Worm (Caenorhabditis elegans): ENCODE measurements around the gene srh-41.

srh-41 gene

DNA sequence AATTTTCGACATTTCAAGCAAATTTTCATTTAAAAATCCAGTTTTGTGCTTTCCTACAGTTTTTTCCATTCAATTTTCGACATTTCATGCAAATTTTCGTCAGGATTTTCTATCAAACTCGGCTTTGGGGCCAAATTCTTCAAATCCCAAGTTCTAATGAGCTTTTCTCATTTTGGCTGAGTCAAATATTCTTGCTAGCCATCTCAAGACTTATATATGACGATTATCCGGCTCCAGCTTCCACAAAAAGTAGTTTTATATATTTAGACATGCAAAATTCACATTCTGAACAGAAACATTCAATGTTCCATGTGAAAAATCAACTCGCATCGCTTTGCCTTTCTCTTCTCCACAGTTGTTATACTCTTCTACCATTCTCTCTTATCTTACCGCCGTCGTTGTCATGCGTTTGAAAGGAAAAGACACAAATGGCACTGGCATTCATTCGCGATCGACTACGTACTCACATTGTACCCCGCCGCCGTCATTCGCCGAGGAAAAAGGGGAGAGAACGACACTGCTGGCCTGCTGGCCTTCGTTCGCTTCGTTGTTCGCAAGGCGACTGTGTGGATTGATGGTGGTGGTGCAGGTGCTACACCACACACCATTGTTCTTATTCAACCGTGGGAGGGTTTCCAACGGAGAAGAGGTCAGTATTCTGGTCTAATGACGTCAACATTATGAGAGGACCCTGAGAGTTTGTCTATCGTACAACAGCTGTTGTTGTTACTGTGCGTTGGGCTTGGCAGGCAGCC is 39.3 kb downstream of the srh-41 start:
- TF ChIP-seq ztf-11 (tag; optimal IDR thresholded peaks at IDR 0.05) (no peak), R02D3.7 (tag; optimal IDR thresholded peaks at IDR 0.05) (no peak), nhr-77 (tag; optimal IDR thresholded peaks at IDR 0.05) (no peak), ceh-16 (tag; optimal IDR thresholded peaks at IDR 0.05) (no peak), elt-3 (tag; optimal IDR thresholded peaks at IDR 0.05) (no peak), daf-12 (tag; optimal IDR thresholded peaks at IDR 0.05) (no peak), skn-1 (tag; optimal IDR thresholded peaks at IDR 0.05) (no peak), hmg-11 (tag; optimal IDR thresholded peaks at IDR 0.05) (no peak), elt-1 (tag; optimal IDR thresholded peaks at IDR 0.05) (no peak), zag-1 (tag; optimal IDR thresholded peaks at IDR 0.05) (no peak), nhr-23 (tag; optimal IDR thresholded peaks at IDR 0.05) (no peak), ceh-28 (tag; optimal IDR thresholded peaks at IDR 0.05) (no peak), pqm-1 (tag; optimal IDR thresholded peaks at IDR 0.05) (peak; percentile 52), lin-39 (tag; optimal IDR thresholded peaks at IDR 0.05) (no peak), nhr-67 (tag; optimal IDR thresholded peaks at IDR 0.05) (no peak), nfya-1 (tag; optimal IDR thresholded peaks at IDR 0.05; ENCODE audit: insufficient read depth) (peak; percentile 19), snpc-4 (tag; optimal IDR thresholded peaks at IDR 0.05) (peak; percentile 42), pha-4 (tag; optimal IDR thresholded peaks at IDR 0.05) (peak; percentile 42), egl-5 (tag; optimal IDR thresholded peaks at IDR 0.05) (no peak), nhr-28 (tag; optimal IDR thresholded peaks at IDR 0.05) (no peak), fkh-2 (tag; optimal IDR thresholded peaks at IDR 0.05) (no peak), nhr-12 (tag; optimal IDR thresholded peaks at IDR 0.05) (no peak), tbx-2 (tag; optimal IDR thresholded peaks at IDR 0.05) (no peak), nhr-11 (tag; optimal IDR thresholded peaks at IDR 0.05) (no peak), mdl-1 (tag; optimal IDR thresholded peaks at IDR 0.05) (no peak), mml-1 (tag; optimal IDR thresholded peaks at IDR 0.05) (no peak), nhr-237 (tag; optimal IDR thresholded peaks at IDR 0.05) (no peak), lsy-12 (tag; optimal IDR thresholded peaks at IDR 0.05) (no peak), jun-1 (tag; optimal IDR thresholded peaks at IDR 0.05) (peak; percentile 46), ceh-82 (tag; optimal IDR thresholded peaks at IDR 0.05) (no peak), aly-2 (tag; optimal IDR thresholded peaks at IDR 0.05) (no peak), fos-1 (tag; optimal IDR thresholded peaks at IDR 0.05) (no peak), unc-39 (tag; optimal IDR thresholded peaks at IDR 0.05) (no peak), unc-62 (GFP tag; optimal IDR thresholded peaks at IDR 0.05) (no peak), ZK546.5 (tag; optimal IDR thresholded peaks at IDR 0.05) (no peak), sea-2 (GFP tag; optimal IDR thresholded peaks at IDR 0.05) (peak; percentile 9), nhr-25 (tag; optimal IDR thresholded peaks at IDR 0.05) (peak; percentile 87), ama-1 (optimal IDR thresholded peaks at IDR 0.05) (no peak), nhr-43 (tag; optimal IDR thresholded peaks at IDR 0.05; ENCODE audit: poor library complexity, severe bottlenecking) (no peak), elt-2 (tag; optimal IDR thresholded peaks at IDR 0.05) (peak; percentile 69), ztf-4 (tag; optimal IDR thresholded peaks at IDR 0.05) (no peak), egl-27 (tag; optimal IDR thresholded peaks at IDR 0.05) (no peak)

DNA sequence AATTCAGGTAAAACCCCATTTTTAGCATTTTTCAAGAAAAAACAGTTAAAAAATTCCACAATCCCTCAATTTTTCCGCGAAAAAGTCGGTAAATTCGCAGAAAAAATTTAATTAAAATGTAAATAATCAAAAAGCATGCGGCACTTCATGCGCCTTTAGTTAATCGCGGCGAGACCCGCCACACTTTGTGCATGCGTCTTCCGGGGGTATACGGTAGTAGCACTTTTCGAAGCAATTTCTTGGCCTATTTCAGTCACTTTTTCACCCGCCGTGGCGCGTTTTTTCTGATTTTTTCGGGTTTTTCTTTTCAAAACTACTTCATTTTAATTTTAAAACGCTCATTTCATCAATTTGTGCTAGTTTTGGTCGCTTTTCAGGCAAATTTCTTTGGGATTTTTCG is 40.0 kb downstream of the srh-41 start:
- no peak for TF ChIP-seq jun-1 (tag; optimal IDR thresholded peaks at IDR 0.05)
- TF ChIP-seq nhr-237 (tag; optimal IDR thresholded peaks at IDR 0.05), result no peak
- no peak for TF ChIP-seq nhr-76 (tag; optimal IDR thresholded peaks at IDR 0.05)
- no peak for TF ChIP-seq ceh-28 (tag; optimal IDR thresholded peaks at IDR 0.05)
- no peak for TF ChIP-seq unc-39 (tag; optimal IDR thresholded peaks at IDR 0.05)
- no peak for TF ChIP-seq nhr-77 (tag; optimal IDR thresholded peaks at IDR 0.05)
- TF ChIP-seq elt-2 (tag; optimal IDR thresholded peaks at IDR 0.05), result no peak

Data from whole organism, L3 larva.